Fruit fly (Drosophila melanogaster): ENCODE results near the gene RpL36A.

DNA sequence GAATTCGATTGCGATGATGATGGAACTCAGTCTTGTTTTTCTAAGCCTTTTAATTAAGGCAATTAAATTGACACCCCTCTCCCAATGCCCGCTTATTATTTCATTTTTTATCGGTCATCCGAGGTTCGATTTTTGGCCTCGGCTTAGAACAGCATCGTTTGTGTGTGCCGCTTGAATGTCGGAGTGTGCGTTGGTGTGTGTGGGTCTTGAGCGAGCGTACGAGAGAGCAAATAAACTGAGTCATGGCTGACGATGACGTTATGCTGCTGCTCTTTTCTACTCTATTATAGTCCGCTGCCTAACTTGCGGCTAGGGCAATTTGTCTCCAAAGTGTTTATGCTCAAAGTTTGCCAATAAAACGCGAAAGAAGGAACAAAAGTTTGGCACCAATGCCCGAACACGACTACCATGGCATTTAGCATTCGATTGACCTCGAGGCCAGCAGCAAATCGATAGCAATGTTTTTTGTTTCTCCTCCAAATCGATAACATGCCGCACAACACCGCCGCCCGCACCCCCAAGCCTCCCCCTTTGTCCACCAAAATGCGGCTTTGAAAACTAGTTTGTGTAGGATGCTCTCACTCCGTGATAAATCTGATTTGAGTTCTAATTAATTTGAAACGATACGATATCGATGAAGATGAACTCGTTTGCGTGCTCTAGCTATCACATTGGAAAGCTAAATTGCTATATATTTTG, 42.9 kb upstream of the RpL36A start:
- TF ChIP-seq Dfd (GFP tag; optimal IDR thresholded peaks at IDR 0.05) (no peak), ey (GFP tag; optimal IDR thresholded peaks at IDR 0.05) (no peak), Myc (optimal IDR thresholded peaks at IDR 0.05) (no peak), CG32264 (GFP tag; optimal IDR thresholded peaks at IDR 0.05) (no peak), rgr (GFP tag; optimal IDR thresholded peaks at IDR 0.05) (no peak), Sp1 (GFP tag; optimal IDR thresholded peaks at IDR 0.05) (no peak), psq (GFP tag; optimal IDR thresholded peaks at IDR 0.05) (no peak), h (GFP tag; optimal IDR thresholded peaks at IDR 0.05) (no peak), N (GFP tag; optimal IDR thresholded peaks at IDR 0.05) (no peak)

Measured in whole organism, wandering third instar larva.